Worm (Caenorhabditis elegans) whole organism, L2 larva: ENCODE data around the gene C16D9.6.

ENCODE experiments used
- blmp-1 ChIP-seq: sonication (generic microtip); optimal IDR thresholded peaks from 2 replicates; lab custom pipeline; 2017; ENCODE audit warnings: missing genetic modification characterization, mild to moderate bottlenecking, missing compliant biosample characterization, antibody characterized with exemption, moderate library complexity; ENCODE audit not compliant: insufficient read depth
- lin-13 ChIP-seq: fragments of 150-350 bp; optimal IDR thresholded peaks from 2 replicates; lab custom pipeline; 2014; ENCODE audit warnings: missing biosample characterization, missing genetic modification reagents, missing genetic modification characterization
- nhr-6 ChIP-seq: fragments of 150-350 bp; optimal IDR thresholded peaks from 2 replicates; lab custom pipeline; 2014; ENCODE audit warnings: missing biosample characterization, missing genetic modification characterization

- TF ChIP-seq lin-13 (GFP tag; lab: Kevin White, UChicago) (no peak), blmp-1 (tag; lab: Kevin White, UChicago) (no peak), nhr-6 (tag; lab: Kevin White, UChicago) (no peak)
Observed at ce11 chrV:8281646-8282045, 31.5 kb upstream of the C16D9.6 start.
